Fruit fly (Drosophila melanogaster): ENCODE data around the gene CG43342.

Gene CG43342

dm6 chr3R:22390109-22390508 lies 9.0 kb downstream of the CG43342 start (continued):
- TF ChIP-seq Dip3 (GFP tag; optimal IDR thresholded peaks at IDR 0.05), result no peak
- no peak for TF ChIP-seq Sry-δ (GFP tag; optimal IDR thresholded peaks at IDR 0.05)
- no peak for TF ChIP-seq HLH54F (GFP tag; optimal IDR thresholded peaks at IDR 0.05)
- TF ChIP-seq Awh (GFP tag; IDR thresholded peaks at IDR 0.05), result no peak
- no peak for TF ChIP-seq CG2889 (GFP tag; IDR thresholded peaks at IDR 0.05)
- peak; percentile 92 for TF ChIP-seq CG13894 (tag; optimal IDR thresholded peaks at IDR 0.05)
- no peak for TF ChIP-seq CG30020 (tag; optimal IDR thresholded peaks at IDR 0.05)
- no peak for TF ChIP-seq trem (tag; optimal IDR thresholded peaks at IDR 0.05)
- no peak for TF ChIP-seq CTCF (GFP tag; optimal IDR thresholded peaks at IDR 0.05)

dm6 chr3R:22394004-22394403 lies 12.9 kb downstream of the CG43342 start, which contains the start of gene CG13857:
CG13857 (minus strand) TSS chr3R:22394104.
- TF ChIP-seq Vsx1 (GFP tag; optimal IDR thresholded peaks at IDR 0.05) (no peak), cas (GFP tag; IDR thresholded peaks at IDR 0.05) (no peak)

- TF ChIP-seq ind (GFP tag; optimal IDR thresholded peaks at IDR 0.05) (no peak), CG31224 (GFP tag; IDR thresholded peaks at IDR 0.05) (no peak), Blimp-1 (GFP tag; optimal IDR thresholded peaks at IDR 0.05) (peak; percentile 52), bsh (GFP tag; optimal IDR thresholded peaks at IDR 0.05) (peak in 1 of 2 experiments; percentile 14), CG12391 (tag; optimal IDR thresholded peaks at IDR 0.05) (peak; percentile 0), Med (GFP tag) (peak; percentile 58), salm (tag; optimal IDR thresholded peaks at IDR 0.05) (no peak), Ets65A (GFP tag) (peak; percentile 74), CG8290 (GFP tag; optimal IDR thresholded peaks at IDR 0.05) (no peak), CG8290 (tag; optimal IDR thresholded peaks at IDR 0.05) (peak in 1 of 2 experiments; percentile 7), row (GFP tag; IDR thresholded peaks at IDR 0.05) (peak; percentile 36; the same call in 2 of the 3 replicates), ab (GFP tag; optimal IDR thresholded peaks at IDR 0.05) (no peak), CG1603 (tag; optimal IDR thresholded peaks at IDR 0.05) (peak; percentile 6), Xrp1 (GFP tag; IDR thresholded peaks at IDR 0.05) (0 out of 2 replicates have a peak, but pooled peaks have one; percentile 15), Sox102F (GFP tag; optimal IDR thresholded peaks at IDR 0.05) (peak; percentile 2), Meics (GFP tag; optimal IDR thresholded peaks at IDR 0.05) (no peak)
Measured at dm6 chr3R:22395409-22396178, 14.5 kb downstream of the CG43342 start.

- TF ChIP-seq Bdp1 (GFP tag; optimal IDR thresholded peaks at IDR 0.05), result peak; percentile 94
- 0 out of 3 replicates have a peak, but pooled peaks have one; percentile 31 for TF ChIP-seq mld (GFP tag; IDR thresholded peaks at IDR 0.05; ENCODE audit: partially characterized antibody)
- no peak for TF ChIP-seq B-H1 (GFP tag; IDR thresholded peaks at IDR 0.05)
- peak; percentile 19; the same call in 1 of the 2 replicates for TF ChIP-seq Lim3 (GFP tag; IDR thresholded peaks at IDR 0.05)
- TF ChIP-seq Med (GFP tag), result peak; percentile 25
- TF ChIP-seq Atf3 (GFP tag; optimal IDR thresholded peaks at IDR 0.05), result no peak
- no peak for TF ChIP-seq CG9215 (GFP tag; IDR thresholded peaks at IDR 0.05)
- TF ChIP-seq Ravus (GFP tag; IDR thresholded peaks at IDR 0.05), result no peak
- TF ChIP-seq Vsx1 (GFP tag; optimal IDR thresholded peaks at IDR 0.05), result peak; percentile 85
- no peak for TF ChIP-seq sna (GFP tag; IDR thresholded peaks at IDR 0.05; ENCODE audit: partially characterized antibody)
- TF ChIP-seq Dek (tag; optimal IDR thresholded peaks at IDR 0.05), result no peak
- TF ChIP-seq CG8089 (GFP tag; optimal IDR thresholded peaks at IDR 0.05), result no peak
- TF ChIP-seq amos (GFP tag; IDR thresholded peaks at IDR 0.05; ENCODE audit: partially characterized antibody), result peak; percentile 78; the same call in 1 of the 2 replicates
- TF ChIP-seq Kr (GFP tag; optimal IDR thresholded peaks at IDR 0.05), result no peak
- TF ChIP-seq gt (GFP tag; IDR thresholded peaks at IDR 0.05), result no peak
- no peak for TF ChIP-seq crol (GFP tag; IDR thresholded peaks at IDR 0.05)
- no peak for TF ChIP-seq lola (GFP tag; optimal IDR thresholded peaks at IDR 0.05)
- TF ChIP-seq CG14860 (GFP tag; IDR thresholded peaks at IDR 0.05; ENCODE audit: partially characterized antibody), result 0 out of 3 replicates have a peak, but pooled peaks have one; percentile 35
- TF ChIP-seq exex (tag; optimal IDR thresholded peaks at IDR 0.05), result peak; percentile 88
- peak; percentile 73 for TF ChIP-seq grn (GFP tag; optimal IDR thresholded peaks at IDR 0.05)
- peak; percentile 55; the same call in 1 of the 3 replicates for TF ChIP-seq Opbp (GFP tag; IDR thresholded peaks at IDR 0.05; ENCODE audit: partially characterized antibody)
Measured at dm6 chr3R:22396238-22396772, 15.2 kb downstream of the CG43342 start.
